Fruit fly (Drosophila melanogaster) whole organism, wandering third instar larva: Measurements from ENCODE around the gene CG6345.

Experiments
- Abd-B ChIP-seq: fragments of >200 bp; optimal IDR thresholded peaks from 2 replicates; lab custom pipeline; 2017; ENCODE audit warnings: missing biosample characterization, missing genetic modification characterization
- CG32264 ChIP-seq: fragments of 200-800 bp; sonication (Bioruptor generic); optimal IDR thresholded peaks from 2 replicates; lab custom pipeline; 2016; ENCODE audit warnings: missing biosample characterization, missing genetic modification characterization
- CG9705 ChIP-seq: fragments of 200-800 bp; sonication (Bioruptor generic); optimal IDR thresholded peaks from 2 replicates; lab custom pipeline; 2018; ENCODE audit warnings: missing biosample characterization, mild to moderate bottlenecking, missing genetic modification characterization
- CrebA ChIP-seq: fragments of 200-800 bp; sonication (Bioruptor generic); optimal IDR thresholded peaks from 2 replicates; lab custom pipeline; 2016; ENCODE audit warnings: missing biosample characterization, mild to moderate bottlenecking, missing genetic modification characterization, borderline replicate concordance
- Dfd ChIP-seq: fragments of >200 bp; optimal IDR thresholded peaks from 2 replicates; lab custom pipeline; 2017; ENCODE audit warnings: missing biosample characterization, missing genetic modification characterization
- Dif ChIP-seq: fragments of 200-275, 200-300 bp; sonication (Bioruptor generic); optimal IDR thresholded peaks from 2 replicates; lab custom pipeline; 2018; ENCODE audit warnings: missing biosample characterization, missing genetic modification characterization; ENCODE audit not compliant: partially characterized antibody
- GATAd ChIP-seq: sonication (Bioruptor generic); optimal IDR thresholded peaks from 2 replicates; lab custom pipeline; 2016; ENCODE audit warnings: missing biosample characterization, missing genetic modification characterization
- Hnf4 ChIP-seq: fragments of 200-800 bp; sonication (Bioruptor generic); optimal IDR thresholded peaks from 2 replicates; lab custom pipeline; 2016; ENCODE audit warnings: missing biosample characterization, mild to moderate bottlenecking, missing genetic modification characterization
- Hr83 ChIP-seq: fragments of 200-300 bp; sonication (Bioruptor generic); optimal IDR thresholded peaks from 2 replicates; lab custom pipeline; 2016; ENCODE audit warnings: missing biosample characterization, mild to moderate bottlenecking, missing genetic modification characterization, moderate library complexity; ENCODE audit not compliant: poor library complexity, severe bottlenecking
- Jra ChIP-seq: sonication (Bioruptor generic); optimal IDR thresholded peaks from 2 replicates; lab custom pipeline; 2016; ENCODE audit warnings: missing biosample characterization, missing genetic modification characterization
- N ChIP-seq: fragments of >200 bp; optimal IDR thresholded peaks from 2 replicates; lab custom pipeline; 2018; ENCODE audit warnings: missing biosample characterization, missing external identifiers, missing genetic modification characterization
- OdsH ChIP-seq: fragments of 200-800 bp; sonication (Bioruptor generic); optimal IDR thresholded peaks from 2 replicates; lab custom pipeline; 2016; ENCODE audit warnings: missing biosample characterization, mild to moderate bottlenecking, missing genetic modification characterization
- Rel ChIP-seq, 2 experiments: fragments of 200-800 bp; sonication (Bioruptor generic) in 1 of 2; optimal IDR thresholded peaks; 2 replicates in 1 of 2; 3 replicates in 1 of 2; lab custom pipeline; 2016 to 2019; ENCODE audit warnings: mild to moderate bottlenecking in 2 of 2, missing biosample characterization in 2 of 2, missing genetic modification characterization in 2 of 2, moderate library complexity in 1 of 2
- Vsx2 ChIP-seq: fragments of 200-300, 225-300 bp; sonication (Bioruptor generic); optimal IDR thresholded peaks from 2 replicates; lab custom pipeline; 2018; ENCODE audit warnings: missing biosample characterization, missing genetic modification characterization; ENCODE audit not compliant: partially characterized antibody
- brk ChIP-seq: fragments of 200-800 bp; sonication (Bioruptor generic); optimal IDR thresholded peaks from 2 replicates; lab custom pipeline; 2016; ENCODE audit warnings: missing biosample characterization, mild to moderate bottlenecking, missing genetic modification characterization
- dsf ChIP-seq: sonication (Bioruptor generic); optimal IDR thresholded peaks from 2 replicates; lab custom pipeline; 2016; ENCODE audit warnings: missing biosample characterization, missing genetic modification characterization, borderline replicate concordance
- ey ChIP-seq: fragments of 200-800 bp; sonication (Bioruptor generic); optimal IDR thresholded peaks from 2 replicates; lab custom pipeline; 2016; ENCODE audit warnings: missing biosample characterization, missing genetic modification characterization
- foxo ChIP-seq, 2 experiments: fragments of 200-800 bp; sonication (Bioruptor generic); optimal IDR thresholded peaks; 2 replicates in 1 of 2; 3 replicates in 1 of 2; lab custom pipeline; 2016 to 2017; ENCODE audit warnings: missing biosample characterization in 2 of 2, missing genetic modification characterization in 2 of 2
- fru ChIP-seq: fragments of 200-800 bp; sonication (Bioruptor generic); optimal IDR thresholded peaks from 3 replicates; lab custom pipeline; 2016; ENCODE audit warnings: missing biosample characterization, mild to moderate bottlenecking, missing genetic modification characterization
- h ChIP-seq: fragments of 200-800 bp; sonication (Bioruptor generic); optimal IDR thresholded peaks from 3 replicates; lab custom pipeline; 2016; ENCODE audit warnings: missing biosample characterization, mild to moderate bottlenecking, missing genetic modification characterization
- jim ChIP-seq: fragments of 175-275, 200-325 bp; sonication (Bioruptor generic); optimal IDR thresholded peaks from 2 replicates; lab custom pipeline; 2016; ENCODE audit warnings: missing biosample characterization, mild to moderate bottlenecking, missing genetic modification characterization
- lola ChIP-seq: fragments of >200 bp; optimal IDR thresholded peaks from 2 replicates; lab custom pipeline; 2017; ENCODE audit warnings: missing biosample characterization, missing genetic modification characterization
- pan ChIP-seq: fragments of >200 bp; optimal IDR thresholded peaks from 2 replicates; lab custom pipeline; 2017
- psq ChIP-seq: fragments of 200-800 bp; sonication (Bioruptor generic); optimal IDR thresholded peaks from 3 replicates; lab custom pipeline; 2017; ENCODE audit warnings: missing biosample characterization, mild to moderate bottlenecking, missing genetic modification characterization, moderate library complexity
- tai ChIP-seq: sonication (Bioruptor generic); optimal IDR thresholded peaks from 2 replicates; lab custom pipeline; 2016; ENCODE audit warnings: missing biosample characterization, missing genetic modification characterization

The CG6345 gene

DNA sequence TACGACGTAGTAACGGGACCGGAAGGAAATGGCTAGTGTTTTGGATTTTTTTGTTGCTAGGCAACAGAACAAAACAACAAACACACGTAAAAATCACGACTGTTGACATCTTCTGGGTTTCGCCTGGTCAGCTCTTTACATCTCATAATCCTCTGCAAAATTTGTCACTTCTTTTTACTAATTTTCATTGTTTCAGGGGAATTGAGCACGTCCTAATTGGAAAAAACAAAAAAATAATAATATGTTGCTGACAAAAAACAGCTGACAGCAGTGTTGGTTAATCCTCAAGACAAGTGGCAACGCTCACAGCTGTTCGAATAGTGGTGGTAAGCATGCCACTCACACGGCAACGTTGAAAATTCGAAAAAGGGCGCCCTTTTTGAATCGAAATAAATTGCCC is 38.0 kb downstream of the CG6345 start, which contains the start of gene Rfx (continued):
- TF ChIP-seq lola (GFP tag; lab: Kevin White, UChicago): no peak
- peak; percentile 29 for TF ChIP-seq h (GFP tag; lab: Kevin White, UChicago)
- TF ChIP-seq dsf: no peak
- TF ChIP-seq CrebA: peak; percentile 44
- TF ChIP-seq brk (GFP tag; lab: Kevin White, UChicago): peak; percentile 66
- no peak for TF ChIP-seq pan (lab: Kevin White, UChicago)

DNA sequence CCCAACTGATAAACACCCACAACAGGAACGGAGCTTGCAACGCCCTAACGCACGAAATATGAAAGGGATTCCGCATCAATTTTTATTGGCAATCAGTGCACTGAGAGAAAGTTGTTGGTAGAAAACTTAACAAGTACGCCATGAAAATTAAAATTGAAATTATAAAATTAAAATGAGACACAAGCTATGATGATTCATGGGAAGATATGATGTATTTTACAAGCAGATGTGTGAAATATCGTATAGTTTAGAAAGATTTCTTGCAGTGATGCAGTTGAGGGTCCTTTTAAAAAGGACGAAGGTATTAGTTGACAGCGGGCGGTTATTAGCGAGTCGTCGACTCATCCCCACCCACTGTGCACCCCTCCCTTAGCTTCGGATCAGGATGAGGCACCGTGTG is 45.4 kb downstream of the CG6345 start:
- TF ChIP-seq Dfd (GFP tag; lab: Kevin White, UChicago) (no peak), Abd-B (GFP tag; lab: Kevin White, UChicago) (no peak), brk (GFP tag; lab: Kevin White, UChicago) (no peak), jim (no peak), foxo (GFP tag; optimal IDR thresholded peaks at IDR 0.05; lab: Kevin White, UChicago) (no peak), ey (GFP tag; lab: Kevin White, UChicago) (no peak), Dif (GFP tag; lab: Kevin White, UChicago) (no peak)

- TF ChIP-seq OdsH (GFP tag; lab: Kevin White, UChicago) (no peak), Vsx2 (GFP tag; lab: Kevin White, UChicago) (no peak), h (GFP tag; lab: Kevin White, UChicago) (no peak), tai (GFP tag; lab: Kevin White, UChicago) (no peak), CG32264 (GFP tag; lab: Kevin White, UChicago) (no peak)
- TF ChIP-seq, all 38 proteins: peak for 0
These were observed 46.0 kb downstream of the CG6345 start for dm6 chr3R:10369799-10370198.

DNA sequence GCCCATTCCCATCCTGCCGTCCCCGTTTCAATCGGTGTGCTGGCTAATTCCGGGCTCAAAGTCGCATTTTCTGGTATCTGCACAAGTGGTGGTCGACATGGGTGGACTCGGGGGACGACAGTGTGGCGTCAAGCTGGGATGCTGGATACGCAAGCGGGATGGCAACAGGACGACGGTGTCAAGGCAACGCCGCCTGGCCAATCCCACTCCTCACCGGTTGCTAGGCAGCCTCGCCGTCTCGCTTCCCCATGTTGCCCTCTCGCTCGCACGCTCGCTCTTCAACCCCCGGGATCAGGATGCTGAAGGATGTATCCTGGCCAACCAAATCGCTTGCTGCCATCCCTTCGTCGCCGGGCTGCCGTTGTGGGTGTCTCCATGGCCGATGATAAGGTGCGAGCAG is 47.6 kb downstream of the CG6345 start:
- TF ChIP-seq CG9705 (GFP tag; lab: Kevin White, UChicago) (no peak), Abd-B (GFP tag; lab: Kevin White, UChicago) (no peak), fru (GFP tag; lab: Kevin White, UChicago) (no peak)
- TF ChIP-seq, all 38 proteins: peak for 0

dm6 chr3R:10364287-10364686 is 51.6 kb downstream of the CG6345 start:
- TF ChIP-seq Rel (GFP tag; optimal IDR thresholded peaks at IDR 0.05; lab: Kevin White, UChicago): no peak
- no peak for TF ChIP-seq Rel (tag; optimal IDR thresholded peaks at IDR 0.05; lab: Kevin White, UChicago)
- TF ChIP-seq foxo (GFP tag; optimal IDR thresholded peaks at IDR 0.05; lab: Kevin White, UChicago): no peak
- no peak for TF ChIP-seq GATAd
- no peak for TF ChIP-seq CG32264 (GFP tag; lab: Kevin White, UChicago)
- TF ChIP-seq OdsH (GFP tag; lab: Kevin White, UChicago): no peak
- TF ChIP-seq Hr83: no peak
- TF ChIP-seq Jra (GFP tag; lab: Kevin White, UChicago): no peak
- TF ChIP-seq psq: no peak
- no peak for TF ChIP-seq Hnf4 (GFP tag; lab: Kevin White, UChicago)
- TF ChIP-seq N (GFP tag; lab: Kevin White, UChicago): no peak
- TF ChIP-seq Dif (GFP tag; lab: Kevin White, UChicago): no peak
